Fruit fly (Drosophila melanogaster): Measurements from ENCODE around the gene CG17477.

- TF ChIP-seq CG6683 (GFP tag; optimal IDR thresholded peaks at IDR 0.05) (no peak), Lhr (GFP tag; optimal IDR thresholded peaks at IDR 0.05) (no peak), Usf (GFP tag; optimal IDR thresholded peaks at IDR 0.05) (no peak), inv (GFP tag; IDR thresholded peaks at IDR 0.05; ENCODE audit: partially characterized antibody) (no peak)
These were observed 11.1 kb downstream of the CG17477 start for dm6 chr3R:17115668-17116067.

All from whole organism, embryonic.